Worm (Caenorhabditis elegans): ENCODE data around the gene ubl-1.
A peak's percentile ranks its signal among the peaks of the same experiment; 100 is the strongest.

Gene ubl-1

ce11 chrIII:3107530-3107929 is 39.4 kb downstream of the ubl-1 start (continued):
- TF ChIP-seq hrde-1 (tag; optimal IDR thresholded peaks at IDR 0.05; ENCODE audit: borderline replicate concordance) = no peak

- peak; percentile 44 for TF ChIP-seq B0261.1 (tag; optimal IDR thresholded peaks at IDR 0.05)
- TF ChIP-seq rpc-1 (optimal IDR thresholded peaks at IDR 0.05) = peak; percentile 41
- peak; percentile 56 for TF ChIP-seq rpc-1 (tag; optimal IDR thresholded peaks at IDR 0.05)
- TF ChIP-seq tbp1 (GFP tag; optimal IDR thresholded peaks at IDR 0.05) = peak; percentile 78
- TF ChIP-seq hrde-1 (tag; optimal IDR thresholded peaks at IDR 0.05; ENCODE audit: borderline replicate concordance) = no peak
Measured at ce11 chrIII:3108804-3109203, 40.7 kb downstream of the ubl-1 start.

- TF ChIP-seq Y67H2A.10 (GFP tag; conservative IDR thresholded peaks at IDR 0.05) (no peak), dpl-1 (GFP tag; optimal IDR thresholded peaks at IDR 0.05) (no peak), lin-54 (GFP tag; optimal IDR thresholded peaks at IDR 0.05) (no peak), B0261.1 (tag; optimal IDR thresholded peaks at IDR 0.05) (peak; percentile 56), tbp1 (GFP tag; optimal IDR thresholded peaks at IDR 0.05) (peak; percentile 82), die-1 (tag; optimal IDR thresholded peaks at IDR 0.05) (peak; percentile 3), rpc-1 (optimal IDR thresholded peaks at IDR 0.05) (peak; percentile 39), rpc-1 (tag; optimal IDR thresholded peaks at IDR 0.05) (peak; percentile 66), ceh-100 (GFP tag; IDR thresholded peaks at IDR 0.05) (no peak), sea-2 (GFP tag; IDR thresholded peaks at IDR 0.05) (no peak), attf-6 (GFP tag; IDR thresholded peaks at IDR 0.05) (no peak), akir-1 (GFP tag; optimal IDR thresholded peaks at IDR 0.05) (no peak), C06A6.2 (GFP tag; conservative IDR thresholded peaks at IDR 0.05) (no peak)
Measured at ce11 chrIII:3109564-3109963, 41.5 kb downstream of the ubl-1 start.

ce11 chrIII:3110614-3111013 is 42.5 kb downstream of the ubl-1 start:
- TF ChIP-seq B0261.1 (tag; optimal IDR thresholded peaks at IDR 0.05) (peak; percentile 45), tbp1 (GFP tag; optimal IDR thresholded peaks at IDR 0.05) (peak; percentile 59), rpc-1 (optimal IDR thresholded peaks at IDR 0.05) (peak; percentile 2), rpc-1 (tag; optimal IDR thresholded peaks at IDR 0.05) (peak; percentile 62), zfh-2 (GFP tag; conservative IDR thresholded peaks at IDR 0.05) (no peak), ztf-28 (GFP tag; IDR thresholded peaks at IDR 0.05) (no peak), F22D6.2 (tag; optimal IDR thresholded peaks at IDR 0.05) (no peak)

- TF ChIP-seq nfyb-1 (GFP tag; IDR thresholded peaks at IDR 0.05) (no peak), zim-3 (tag; optimal IDR thresholded peaks at IDR 0.05) (no peak), rpc-1 (optimal IDR thresholded peaks at IDR 0.05) (no peak), rpc-1 (tag; optimal IDR thresholded peaks at IDR 0.05) (no peak), nfya-1 (tag; optimal IDR thresholded peaks at IDR 0.05; ENCODE audit: borderline replicate concordance, insufficient read depth) (no peak), repo-1 (tag; optimal IDR thresholded peaks at IDR 0.05) (no peak)
Measured at ce11 chrIII:3111534-3111933, 43.4 kb downstream of the ubl-1 start.

- TF ChIP-seq C06A6.2 (GFP tag; conservative IDR thresholded peaks at IDR 0.05) = no peak
- no peak for TF ChIP-seq ZK185.1 (tag; optimal IDR thresholded peaks at IDR 0.05; ENCODE audit: poor library complexity, severe bottlenecking)
- TF ChIP-seq tlf-1 (GFP tag; optimal IDR thresholded peaks at IDR 0.05) = no peak
- peak; percentile 0 for TF ChIP-seq lin-54 (GFP tag; optimal IDR thresholded peaks at IDR 0.05)
- no peak for TF ChIP-seq ceh-79 (tag; optimal IDR thresholded peaks at IDR 0.05)
- no peak for TF ChIP-seq ztf-22 (GFP tag; optimal IDR thresholded peaks at IDR 0.05)
- 0 out of 2 replicates have a peak, but pooled peaks have one; percentile 28 for TF ChIP-seq C17E4.6 (GFP tag; IDR thresholded peaks at IDR 0.05)
- no peak for TF ChIP-seq K12H6.12 (tag; optimal IDR thresholded peaks at IDR 0.05)
- TF ChIP-seq ceh-100 (GFP tag; IDR thresholded peaks at IDR 0.05) = no peak
- TF ChIP-seq nhr-80 (tag; optimal IDR thresholded peaks at IDR 0.05) = no peak
- TF ChIP-seq hlh-12 (tag; optimal IDR thresholded peaks at IDR 0.05) = no peak
- no peak for TF ChIP-seq repo-1 (tag; optimal IDR thresholded peaks at IDR 0.05)
- peak; percentile 47; the same call in 1 of the 2 replicates for TF ChIP-seq B0019.2 (GFP tag; conservative IDR thresholded peaks at IDR 0.05)
- no peak for TF ChIP-seq snpc-3.4 (tag; optimal IDR thresholded peaks at IDR 0.05)
- peak; percentile 86 for TF ChIP-seq tbp1 (GFP tag; optimal IDR thresholded peaks at IDR 0.05)
- TF ChIP-seq cebp-1 (GFP tag; IDR thresholded peaks at IDR 0.05) = no peak
- TF ChIP-seq cebp-1 (tag; optimal IDR thresholded peaks at IDR 0.05) = peak; percentile 19
- TF ChIP-seq egrh-3 (GFP tag; IDR thresholded peaks at IDR 0.05) = no peak
- 0 out of 2 replicates have a peak, but pooled peaks have one; percentile 7 for TF ChIP-seq bed-2 (GFP tag; IDR thresholded peaks at IDR 0.05)
- no peak for TF ChIP-seq lag-1 (GFP tag; IDR thresholded peaks at IDR 0.05)
- TF ChIP-seq mcd-1 (GFP tag; IDR thresholded peaks at IDR 0.05) = no peak
- no peak for TF ChIP-seq ceh-91 (GFP tag; IDR thresholded peaks at IDR 0.05)
- TF ChIP-seq hmg-20 (GFP tag; IDR thresholded peaks at IDR 0.05) = no peak
- TF ChIP-seq ztf-28 (GFP tag; IDR thresholded peaks at IDR 0.05) = 0 out of 2 replicates have a peak, but pooled peaks have one; percentile 39
Measured at ce11 chrIII:3112001-3112400, 43.9 kb downstream of the ubl-1 start.
